Fruit fly (Drosophila melanogaster): ENCODE measurements around the gene CG15043.

The CG15043 gene

DNA sequence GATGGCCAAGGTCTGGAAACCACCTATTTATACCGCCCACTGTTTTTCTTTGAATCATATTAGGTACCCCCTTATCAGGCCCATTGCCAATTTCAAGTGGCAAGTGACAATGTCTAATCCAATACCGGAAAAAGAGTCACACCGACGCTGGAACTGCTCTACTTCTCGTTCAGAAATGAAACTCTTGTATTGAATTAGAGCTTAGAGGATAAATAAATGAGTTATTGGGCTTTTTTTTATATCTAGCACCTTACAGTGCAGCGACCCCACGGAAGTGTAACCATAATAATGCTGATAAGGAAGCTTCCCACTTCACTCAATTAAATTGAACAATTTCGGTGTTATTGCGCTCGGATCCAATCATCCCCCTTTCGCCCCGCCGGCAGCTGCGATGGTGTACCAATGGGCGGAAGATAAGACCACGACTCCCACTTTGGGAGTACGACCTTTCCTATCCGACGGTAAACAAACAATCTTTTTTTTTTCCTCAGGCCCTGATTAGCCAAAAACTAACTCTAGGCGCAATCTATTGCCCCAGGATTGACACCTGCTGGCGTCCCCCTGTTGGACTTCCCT lies at the start of gene CG15043:
TSS of gene CG15043 (minus strand) at position 4 of the 576 bp plus-strand sequence.
- TF ChIP-seq svp (GFP tag) (peak; percentile 85), CG9139 (GFP tag; optimal IDR thresholded peaks at IDR 0.05) (no peak), Eip78C (GFP tag) (peak; percentile 13), cyc (GFP tag; optimal IDR thresholded peaks at IDR 0.05) (peak; percentile 13), CG34406 (GFP tag; optimal IDR thresholded peaks at IDR 0.05) (no peak)

- no peak for TF ChIP-seq lz (GFP tag; optimal IDR thresholded peaks at IDR 0.05)
- TF ChIP-seq svp (GFP tag): peak; percentile 86
Measured at dm6 chrX:18543328-18543727, 49.4 kb upstream of the CG15043 start.

- TF ChIP-seq dsx (GFP tag; optimal IDR thresholded peaks at IDR 0.05; ENCODE audit: poor library complexity, severe bottlenecking) (no peak), Hr4 (GFP tag; optimal IDR thresholded peaks at IDR 0.05) (peak; percentile 60), CG10631 (GFP tag; optimal IDR thresholded peaks at IDR 0.05) (peak; percentile 42), cyc (GFP tag; optimal IDR thresholded peaks at IDR 0.05) (peak; percentile 29), CG6276 (GFP tag; optimal IDR thresholded peaks at IDR 0.05) (peak; percentile 59), vri (GFP tag; optimal IDR thresholded peaks at IDR 0.05) (no peak), pdm3 (GFP tag; optimal IDR thresholded peaks at IDR 0.05) (peak; percentile 47), Ets96B (tag; optimal IDR thresholded peaks at IDR 0.05) (no peak), CG3919 (GFP tag; optimal IDR thresholded peaks at IDR 0.05) (peak; percentile 48), Sox102F (GFP tag; optimal IDR thresholded peaks at IDR 0.05) (no peak), Eip75B (GFP tag; optimal IDR thresholded peaks at IDR 0.05) (peak; percentile 37), CG8632 (GFP tag; optimal IDR thresholded peaks at IDR 0.05) (peak; percentile 3), CG6792 (GFP tag; optimal IDR thresholded peaks at IDR 0.05) (peak; percentile 3), fd85E (GFP tag; optimal IDR thresholded peaks at IDR 0.05) (no peak), CG34406 (GFP tag; optimal IDR thresholded peaks at IDR 0.05) (no peak), fd59A (GFP tag; optimal IDR thresholded peaks at IDR 0.05) (no peak), Sox14 (GFP tag; optimal IDR thresholded peaks at IDR 0.05) (peak; percentile 28), CG11762 (GFP tag; optimal IDR thresholded peaks at IDR 0.05; ENCODE audit: insufficient read depth) (no peak), CG11294 (GFP tag; IDR thresholded peaks at IDR 0.05) (peak; percentile 47), esn (GFP tag; optimal IDR thresholded peaks at IDR 0.05) (peak; percentile 19), spab (GFP tag; optimal IDR thresholded peaks at IDR 0.05) (no peak), CG11902 (GFP tag; optimal IDR thresholded peaks at IDR 0.05) (no peak), Hr39 (GFP tag; optimal IDR thresholded peaks at IDR 0.05) (peak; percentile 37), salr (GFP tag; optimal IDR thresholded peaks at IDR 0.05) (peak in 1 of 2 experiments; percentile 46), eg (GFP tag; IDR thresholded peaks at IDR 0.05) (peak; percentile 82), lz (GFP tag; optimal IDR thresholded peaks at IDR 0.05) (peak; percentile 21), dac (GFP tag; optimal IDR thresholded peaks at IDR 0.05) (peak; percentile 30), CG32006 (GFP tag; optimal IDR thresholded peaks at IDR 0.05) (peak; percentile 67), Lpt (GFP tag; optimal IDR thresholded peaks at IDR 0.05) (peak; percentile 50), svp (GFP tag) (peak; percentile 48), CG6163 (GFP tag; IDR thresholded peaks at IDR 0.05) (peak; percentile 63; the same call in 2 of the 3 replicates), Hr38 (GFP tag; optimal IDR thresholded peaks at IDR 0.05) (no peak), Blimp-1 (GFP tag; optimal IDR thresholded peaks at IDR 0.05) (no peak), CG4318 (GFP tag; optimal IDR thresholded peaks at IDR 0.05) (peak; percentile 59), Sox15 (GFP tag; optimal IDR thresholded peaks at IDR 0.05) (no peak), CG6854 (GFP tag; optimal IDR thresholded peaks at IDR 0.05) (no peak), CG10669 (GFP tag; optimal IDR thresholded peaks at IDR 0.05) (peak; percentile 10), acj6 (GFP tag; optimal IDR thresholded peaks at IDR 0.05) (peak; percentile 23), CG1621 (tag; optimal IDR thresholded peaks at IDR 0.05) (no peak), Eip78C (GFP tag) (peak; percentile 80), Gug (GFP tag; IDR thresholded peaks at IDR 0.05) (peak; percentile 53), CG8119 (GFP tag; IDR thresholded peaks at IDR 0.05) (peak; percentile 60; the same call in 2 of the 3 replicates), CG8319 (GFP tag; optimal IDR thresholded peaks at IDR 0.05) (no peak), CG3032 (tag; optimal IDR thresholded peaks at IDR 0.05) (no peak), fkh (GFP tag; optimal IDR thresholded peaks at IDR 0.05) (no peak), CG7368 (GFP tag; optimal IDR thresholded peaks at IDR 0.05) (peak; percentile 9)
Measured at dm6 chrX:18541915-18542314, 47.9 kb upstream of the CG15043 start.
